Worm (Caenorhabditis elegans): ENCODE results near the gene nspg-6.
A peak's percentile ranks its signal among the peaks of the same experiment; 100 is the strongest.

Gene nspg-6

ce11 chrIII:7347049-7347448 lies 32.3 kb upstream of the nspg-6 start, which contains the start of gene F08F8.7:
Gene F08F8.7, minus strand, starts transcription at chrIII:7347149.
- no peak for TF ChIP-seq pha-2 (tag; optimal IDR thresholded peaks at IDR 0.05)
- no peak for TF ChIP-seq rnt-1 (tag; optimal IDR thresholded peaks at IDR 0.05)
- no peak for TF ChIP-seq ceh-9 (tag; optimal IDR thresholded peaks at IDR 0.05)
- TF ChIP-seq nfya-1 (tag; optimal IDR thresholded peaks at IDR 0.05), result no peak
- TF ChIP-seq C38D4.7 (GFP tag; optimal IDR thresholded peaks at IDR 0.05), result no peak
- no peak for TF ChIP-seq unc-3 (GFP tag; conservative IDR thresholded peaks at IDR 0.05)
- no peak for TF ChIP-seq unc-3 (tag; optimal IDR thresholded peaks at IDR 0.05)
- no peak for TF ChIP-seq ahr-1 (tag; optimal IDR thresholded peaks at IDR 0.05)
- TF ChIP-seq Y22D7AL.16 (tag; optimal IDR thresholded peaks at IDR 0.05), result no peak
- TF ChIP-seq dve-1 (tag; optimal IDR thresholded peaks at IDR 0.05), result no peak
- TF ChIP-seq nhr-232 (tag; optimal IDR thresholded peaks at IDR 0.05), result no peak
- no peak for TF ChIP-seq mec-3 (tag; optimal IDR thresholded peaks at IDR 0.05; ENCODE audit: borderline replicate concordance)
- TF ChIP-seq pha-4 (tag; optimal IDR thresholded peaks at IDR 0.05), result no peak
- TF ChIP-seq unc-86 (tag; optimal IDR thresholded peaks at IDR 0.05), result no peak

- TF ChIP-seq odd-2 (tag; optimal IDR thresholded peaks at IDR 0.05) (no peak), nhr-11 (tag; optimal IDR thresholded peaks at IDR 0.05) (no peak), tbx-7 (tag; optimal IDR thresholded peaks at IDR 0.05) (no peak), ceh-22 (tag; optimal IDR thresholded peaks at IDR 0.05) (no peak), npax-4 (tag; optimal IDR thresholded peaks at IDR 0.05) (no peak), F13H6.1 (tag; optimal IDR thresholded peaks at IDR 0.05) (no peak), ets-4 (tag; optimal IDR thresholded peaks at IDR 0.05) (no peak), zip-5 (tag; optimal IDR thresholded peaks at IDR 0.05) (no peak), ceh-34 (tag; optimal IDR thresholded peaks at IDR 0.05) (no peak), dve-1 (tag; optimal IDR thresholded peaks at IDR 0.05) (no peak), pha-2 (tag; optimal IDR thresholded peaks at IDR 0.05) (no peak), hlh-13 (GFP tag; optimal IDR thresholded peaks at IDR 0.05) (no peak), ceh-30 (tag; optimal IDR thresholded peaks at IDR 0.05) (no peak), syd-9 (tag; optimal IDR thresholded peaks at IDR 0.05) (no peak), C38D4.7 (GFP tag; optimal IDR thresholded peaks at IDR 0.05) (no peak), sdc-2 (tag; optimal IDR thresholded peaks at IDR 0.05) (no peak), ttx-3 (tag; optimal IDR thresholded peaks at IDR 0.05) (no peak), pax-1 (tag; optimal IDR thresholded peaks at IDR 0.05) (no peak), unc-86 (tag; optimal IDR thresholded peaks at IDR 0.05) (no peak), fkh-10 (GFP tag; optimal IDR thresholded peaks at IDR 0.05) (no peak)
Measured at ce11 chrIII:7343389-7343788, 28.6 kb upstream of the nspg-6 start, which contains the start of gene F08F8.6. Gene F08F8.6, plus strand, starts transcription at chrIII:7343689.

- TF ChIP-seq ref-2 (tag; optimal IDR thresholded peaks at IDR 0.05) (no peak), sox-4 (tag; optimal IDR thresholded peaks at IDR 0.05) (no peak), F13H6.1 (tag; optimal IDR thresholded peaks at IDR 0.05) (no peak), unc-3 (GFP tag; conservative IDR thresholded peaks at IDR 0.05) (no peak), unc-3 (tag; optimal IDR thresholded peaks at IDR 0.05) (no peak), lim-6 (tag; optimal IDR thresholded peaks at IDR 0.05) (no peak), ttx-3 (tag; optimal IDR thresholded peaks at IDR 0.05) (no peak), gmeb-2 (tag; optimal IDR thresholded peaks at IDR 0.05) (no peak), pha-4 (tag; optimal IDR thresholded peaks at IDR 0.05) (no peak)
Measured at ce11 chrIII:7339138-7339537, 24.4 kb upstream of the nspg-6 start.

ce11 chrIII:7338693-7339092 lies 23.9 kb upstream of the nspg-6 start, which contains the start of gene kap-1:
Gene kap-1, plus strand, starts transcription at chrIII:7338835.
- TF ChIP-seq C08G9.2 (tag; optimal IDR thresholded peaks at IDR 0.05) (no peak), hlh-6 (tag; optimal IDR thresholded peaks at IDR 0.05) (no peak), ceh-48 (tag; optimal IDR thresholded peaks at IDR 0.05) (peak; percentile 40), dve-1 (tag; optimal IDR thresholded peaks at IDR 0.05) (no peak)
